Fruit fly (Drosophila melanogaster): ENCODE data around the gene Mocs1.

The Mocs1 gene

DNA sequence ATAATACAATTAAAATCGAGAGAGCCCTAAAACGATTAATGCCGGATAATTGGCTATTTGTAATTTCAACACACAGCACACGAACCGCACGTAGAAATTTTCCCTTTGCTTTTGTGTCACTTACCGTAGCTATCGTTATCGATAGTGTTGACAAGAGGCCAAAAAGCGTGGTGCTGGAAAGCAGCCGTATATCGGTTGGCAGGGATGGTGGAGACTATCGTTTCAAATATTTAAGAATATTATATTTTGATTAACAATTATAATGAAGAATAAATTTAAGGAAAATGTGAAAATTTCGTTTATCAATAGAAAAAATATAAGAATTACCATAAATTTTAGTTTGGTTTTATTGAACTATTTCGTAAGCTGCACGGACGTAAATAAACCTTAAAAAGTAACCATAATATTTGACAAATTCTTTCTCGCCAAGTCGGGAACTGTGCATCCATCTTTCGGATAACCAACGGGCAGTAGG, 22.8 kb downstream of the Mocs1 start, which contains the start of gene JIL-1:
Gene JIL-1 (minus strand): TSS at position 148 of the 475 bp plus-strand sequence.
- TF ChIP-seq CG1620 (GFP tag; optimal IDR thresholded peaks at IDR 0.05) (peak; percentile 83), ovo (GFP tag; optimal IDR thresholded peaks at IDR 0.05) (peak; percentile 57), CG7045 (GFP tag; optimal IDR thresholded peaks at IDR 0.05) (peak; percentile 55), Clk (GFP tag; optimal IDR thresholded peaks at IDR 0.05) (peak; percentile 67), cic (GFP tag; optimal IDR thresholded peaks at IDR 0.05) (no peak), CG14711 (tag; optimal IDR thresholded peaks at IDR 0.05) (peak; percentile 47), tj (GFP tag; optimal IDR thresholded peaks at IDR 0.05) (no peak), Crg-1 (GFP tag; optimal IDR thresholded peaks at IDR 0.05) (peak; percentile 86), bab1 (GFP tag; optimal IDR thresholded peaks at IDR 0.05) (peak; percentile 80), CG11617 (GFP tag; optimal IDR thresholded peaks at IDR 0.05) (peak; percentile 7), pad (GFP tag; optimal IDR thresholded peaks at IDR 0.05) (peak; percentile 75), CG12768 (GFP tag; optimal IDR thresholded peaks at IDR 0.05) (peak; percentile 76), CG7101 (tag; optimal IDR thresholded peaks at IDR 0.05) (peak; percentile 82), CG33017 (tag; optimal IDR thresholded peaks at IDR 0.05) (peak; percentile 66), Hr96 (GFP tag; optimal IDR thresholded peaks at IDR 0.05) (peak; percentile 73), Mnt (GFP tag; optimal IDR thresholded peaks at IDR 0.05) (peak; percentile 78), cnc (optimal IDR thresholded peaks at IDR 0.05) (no peak), CG5204 (GFP tag; optimal IDR thresholded peaks at IDR 0.05) (peak; percentile 69), kay (GFP tag; ENCODE audit: borderline replicate concordance) (peak; percentile 90), toe (GFP tag; optimal IDR thresholded peaks at IDR 0.05) (peak; percentile 75)

DNA sequence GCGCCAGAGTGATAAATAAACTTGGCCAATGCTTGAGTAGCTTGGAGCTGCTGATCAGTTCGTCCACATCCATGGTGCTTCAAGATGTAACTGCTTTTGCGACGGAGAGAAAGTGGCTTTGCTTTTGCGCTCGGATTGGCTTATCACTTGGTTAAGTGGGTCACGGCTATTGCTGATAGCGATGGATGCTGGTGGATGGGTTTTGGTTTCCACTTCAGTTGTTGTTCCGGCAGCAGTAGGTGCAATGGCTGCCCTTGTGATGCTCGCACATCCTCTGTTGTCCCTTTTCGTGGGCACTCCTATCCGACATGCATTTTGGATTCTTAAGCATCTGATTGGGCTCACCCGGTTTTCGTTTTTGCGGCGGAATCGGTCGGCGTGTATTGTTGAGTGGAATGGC, 24.0 kb downstream of the Mocs1 start:
- TF ChIP-seq bab1 (GFP tag; optimal IDR thresholded peaks at IDR 0.05), result no peak
- TF ChIP-seq kay (GFP tag; ENCODE audit: borderline replicate concordance), result no peak
- TF ChIP-seq ovo (GFP tag; optimal IDR thresholded peaks at IDR 0.05), result no peak
- no peak for TF ChIP-seq Hr96 (GFP tag; optimal IDR thresholded peaks at IDR 0.05)
- no peak for TF ChIP-seq pad (GFP tag; optimal IDR thresholded peaks at IDR 0.05)
- no peak for TF ChIP-seq Clk (GFP tag; optimal IDR thresholded peaks at IDR 0.05)
- no peak for TF ChIP-seq Mnt (GFP tag; optimal IDR thresholded peaks at IDR 0.05)
- TF ChIP-seq toe (GFP tag; optimal IDR thresholded peaks at IDR 0.05), result no peak
- TF ChIP-seq CG7045 (GFP tag; optimal IDR thresholded peaks at IDR 0.05), result no peak

DNA sequence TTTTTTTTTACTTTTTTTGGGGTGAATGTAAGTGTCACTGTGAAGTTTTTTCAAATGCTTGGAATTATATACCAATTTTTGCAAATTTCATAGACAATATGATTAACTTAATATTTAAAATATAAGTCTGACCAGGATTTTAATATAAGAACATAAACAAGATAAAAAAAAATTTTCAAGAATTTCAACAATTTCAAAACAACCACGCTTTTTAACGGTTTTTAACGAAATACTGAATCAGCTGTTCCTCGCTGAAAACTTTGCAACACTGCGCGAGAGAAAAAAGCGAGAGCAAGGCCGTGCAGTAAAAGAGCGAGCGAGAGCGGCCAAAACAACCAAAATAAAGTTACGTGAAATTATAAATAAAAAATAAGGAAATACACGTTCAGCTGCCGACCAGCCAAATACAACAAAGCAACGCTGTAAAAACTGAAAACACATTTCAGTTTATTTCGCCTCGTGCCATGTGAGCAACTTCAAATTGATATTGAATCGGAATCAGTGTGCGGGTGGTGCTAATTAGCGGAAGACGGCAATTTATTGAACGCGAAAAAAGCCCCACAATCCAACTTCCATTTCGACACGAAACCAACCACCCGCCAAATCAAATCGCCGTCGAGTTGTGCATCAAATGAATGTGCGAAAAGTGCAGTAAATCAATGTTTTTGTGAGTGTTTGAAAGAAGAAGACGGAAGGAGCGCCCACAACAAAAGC, 26.0 kb downstream of the Mocs1 start, which contains the start of the genes CG46439, Iyd and CG33947:
Gene CG46439 (minus strand): TSS at position 51 of the 714 bp plus-strand sequence.
Gene Iyd (minus strand): TSS at position 51 of the 714 bp plus-strand sequence.
Gene CG33947 (plus strand): TSS at position 302 of the 714 bp plus-strand sequence.
- TF ChIP-seq ovo (GFP tag; optimal IDR thresholded peaks at IDR 0.05) (no peak), toe (GFP tag; optimal IDR thresholded peaks at IDR 0.05) (no peak), CG11617 (GFP tag; optimal IDR thresholded peaks at IDR 0.05) (no peak), tj (GFP tag; optimal IDR thresholded peaks at IDR 0.05) (peak; percentile 46), Hr96 (GFP tag; optimal IDR thresholded peaks at IDR 0.05) (no peak), bab1 (GFP tag; optimal IDR thresholded peaks at IDR 0.05) (peak; percentile 64), CG7101 (tag; optimal IDR thresholded peaks at IDR 0.05) (peak; percentile 29), CG33017 (tag; optimal IDR thresholded peaks at IDR 0.05) (no peak), pad (GFP tag; optimal IDR thresholded peaks at IDR 0.05) (no peak), CG14711 (tag; optimal IDR thresholded peaks at IDR 0.05) (no peak), Mnt (GFP tag; optimal IDR thresholded peaks at IDR 0.05) (peak; percentile 53), Clk (GFP tag; optimal IDR thresholded peaks at IDR 0.05) (no peak), CG1620 (GFP tag; optimal IDR thresholded peaks at IDR 0.05) (peak; percentile 8), Crg-1 (GFP tag; optimal IDR thresholded peaks at IDR 0.05) (peak; percentile 54), cic (GFP tag; optimal IDR thresholded peaks at IDR 0.05) (peak; percentile 33), CG5204 (GFP tag; optimal IDR thresholded peaks at IDR 0.05) (no peak), CG12768 (GFP tag; optimal IDR thresholded peaks at IDR 0.05) (peak; percentile 43), cnc (optimal IDR thresholded peaks at IDR 0.05) (no peak), kay (GFP tag; ENCODE audit: borderline replicate concordance) (no peak), CG7045 (GFP tag; optimal IDR thresholded peaks at IDR 0.05) (no peak)

DNA sequence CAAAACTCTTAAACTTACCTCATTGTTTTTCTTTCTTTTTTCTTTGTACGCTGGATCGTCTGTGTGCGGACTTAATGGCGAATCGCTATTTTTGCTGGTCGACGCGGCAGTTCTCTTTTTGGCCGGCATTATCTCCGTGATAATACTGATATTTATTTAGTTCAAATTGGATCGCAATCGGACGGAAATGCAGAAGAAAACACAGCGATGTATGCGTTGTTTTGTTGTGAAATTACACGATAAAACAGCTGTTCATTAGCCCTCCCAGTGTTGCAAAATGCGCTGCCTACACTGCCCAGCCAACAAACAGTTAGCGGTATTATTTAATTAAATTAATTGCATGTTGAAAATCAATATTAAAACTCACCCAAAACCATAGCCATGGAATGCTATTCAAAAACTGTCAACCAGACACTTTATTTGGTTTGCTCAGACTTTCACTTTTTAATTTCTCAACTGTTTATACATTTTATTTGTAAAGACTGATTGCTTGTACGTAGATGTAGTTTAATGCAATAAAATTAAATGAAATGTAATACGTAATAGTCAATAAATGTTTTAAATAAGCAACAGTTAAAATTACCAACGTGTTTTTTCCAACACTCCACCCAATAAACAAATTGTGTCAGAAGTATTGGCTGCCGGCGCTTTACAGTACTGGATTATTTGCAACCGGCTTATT, 27.8 kb downstream of the Mocs1 start, which contains the start of the genes Irbp18 and APP-BP1:
Gene Irbp18 (minus strand): TSS at position 205 of the 682 bp plus-strand sequence.
Gene APP-BP1 (plus strand): TSS at position 431 of the 682 bp plus-strand sequence.
- TF ChIP-seq CG5204 (GFP tag; optimal IDR thresholded peaks at IDR 0.05) (peak; percentile 96), CG7045 (GFP tag; optimal IDR thresholded peaks at IDR 0.05) (peak; percentile 93), tj (GFP tag; optimal IDR thresholded peaks at IDR 0.05) (peak; percentile 80), cic (GFP tag; optimal IDR thresholded peaks at IDR 0.05) (peak; percentile 71), CG14711 (tag; optimal IDR thresholded peaks at IDR 0.05) (peak; percentile 88), CG1620 (GFP tag; optimal IDR thresholded peaks at IDR 0.05) (peak; percentile 96), pad (GFP tag; optimal IDR thresholded peaks at IDR 0.05) (peak; percentile 89), CG33017 (tag; optimal IDR thresholded peaks at IDR 0.05) (peak; percentile 86), kay (GFP tag; ENCODE audit: borderline replicate concordance) (peak; percentile 97), Hr96 (GFP tag; optimal IDR thresholded peaks at IDR 0.05) (peak; percentile 92), Clk (GFP tag; optimal IDR thresholded peaks at IDR 0.05) (peak; percentile 85), cnc (optimal IDR thresholded peaks at IDR 0.05) (no peak), toe (GFP tag; optimal IDR thresholded peaks at IDR 0.05) (peak; percentile 96), bab1 (GFP tag; optimal IDR thresholded peaks at IDR 0.05) (peak; percentile 95), CG7101 (tag; optimal IDR thresholded peaks at IDR 0.05) (peak; percentile 92), ovo (GFP tag; optimal IDR thresholded peaks at IDR 0.05) (peak; percentile 84), Mnt (GFP tag; optimal IDR thresholded peaks at IDR 0.05) (peak; percentile 89), CG12768 (GFP tag; optimal IDR thresholded peaks at IDR 0.05) (peak; percentile 96), CG11617 (GFP tag; optimal IDR thresholded peaks at IDR 0.05) (peak; percentile 97), Crg-1 (GFP tag; optimal IDR thresholded peaks at IDR 0.05) (peak; percentile 98)

Data from whole organism, adult.